Fruit fly (Drosophila melanogaster): ENCODE results near the gene Sos.
A peak's percentile ranks its signal among the peaks of the same experiment; 100 is the strongest.

DNA sequence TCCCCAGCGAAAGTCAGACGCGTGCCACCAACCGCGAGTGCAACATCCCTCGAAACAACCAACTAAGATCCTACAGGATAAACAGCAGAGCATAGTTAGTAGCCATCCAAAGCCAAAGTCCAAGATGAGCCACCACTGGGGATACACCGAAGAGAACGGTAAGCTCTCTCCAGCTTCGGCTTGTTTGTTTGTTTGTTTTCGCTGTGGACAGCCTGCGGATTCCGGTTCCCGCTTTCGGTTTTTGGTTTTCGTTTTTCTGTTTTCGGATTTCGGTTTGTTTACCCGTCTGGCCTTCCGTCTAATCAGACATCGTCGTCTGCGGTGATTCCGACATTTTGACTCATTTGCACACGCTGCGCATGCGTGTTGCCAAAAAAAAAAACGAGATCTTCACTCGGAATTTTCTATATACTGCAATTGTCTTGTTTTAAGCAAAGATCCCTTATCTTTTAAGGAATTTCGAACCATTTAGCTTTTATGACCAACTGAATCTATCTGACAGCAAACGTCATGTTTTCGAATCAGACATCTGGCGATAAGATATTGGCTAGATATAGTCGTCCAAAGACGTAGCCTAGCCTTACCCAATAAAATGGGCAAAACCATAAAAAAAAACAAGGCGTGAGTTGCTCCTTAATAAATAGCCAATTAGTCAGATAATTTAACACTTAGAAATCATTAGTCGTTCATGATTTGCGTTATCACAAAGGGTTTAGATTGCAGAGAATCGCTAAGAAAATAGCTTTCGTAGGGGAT is 9.6 kb upstream of the Sos start:
- TF ChIP-seq brk (GFP tag; optimal IDR thresholded peaks at IDR 0.05) (no peak), HLH106 (tag; optimal IDR thresholded peaks at IDR 0.05) (no peak), dl (GFP tag; optimal IDR thresholded peaks at IDR 0.05; ENCODE audit: insufficient read depth in 1 of 2, partially characterized antibody in 2 of 2) (no peak), Hr78 (GFP tag; optimal IDR thresholded peaks at IDR 0.05) (no peak), Dfd (GFP tag; optimal IDR thresholded peaks at IDR 0.05) (no peak), OdsH (GFP tag; optimal IDR thresholded peaks at IDR 0.05) (no peak), Rel (GFP tag; optimal IDR thresholded peaks at IDR 0.05) (no peak), Rel (tag; optimal IDR thresholded peaks at IDR 0.05) (peak; percentile 52), h (GFP tag; optimal IDR thresholded peaks at IDR 0.05) (no peak), sv (GFP tag; optimal IDR thresholded peaks at IDR 0.05) (no peak), Hr83 (GFP tag; optimal IDR thresholded peaks at IDR 0.05; ENCODE audit: poor library complexity, severe bottlenecking) (no peak), tai (GFP tag; optimal IDR thresholded peaks at IDR 0.05) (no peak)
